Worm (Caenorhabditis elegans): Measurements from ENCODE around the gene blos-8.

ce11 chrX:15430983-15431382, at the start of gene blos-8:
- no peak for TF ChIP-seq ama-1 (optimal IDR thresholded peaks at IDR 0.05)
- no peak for TF ChIP-seq elt-3 (tag; optimal IDR thresholded peaks at IDR 0.05)
- TF ChIP-seq lin-39 (tag; optimal IDR thresholded peaks at IDR 0.05): no peak
- no peak for TF ChIP-seq fos-1 (tag; optimal IDR thresholded peaks at IDR 0.05)
- TF ChIP-seq nhr-12 (tag; optimal IDR thresholded peaks at IDR 0.05): no peak
- no peak for TF ChIP-seq nhr-6 (tag; optimal IDR thresholded peaks at IDR 0.05)
- no peak for TF ChIP-seq nhr-237 (tag; optimal IDR thresholded peaks at IDR 0.05)
- TF ChIP-seq lin-11 (tag; optimal IDR thresholded peaks at IDR 0.05): no peak
- TF ChIP-seq ceh-16 (tag; optimal IDR thresholded peaks at IDR 0.05): no peak
- TF ChIP-seq mab-5 (tag; optimal IDR thresholded peaks at IDR 0.05): no peak
- TF ChIP-seq nhr-10 (tag; optimal IDR thresholded peaks at IDR 0.05): no peak
- TF ChIP-seq sma-9 (GFP tag; optimal IDR thresholded peaks at IDR 0.05): no peak
- no peak for TF ChIP-seq sma-9 (tag; optimal IDR thresholded peaks at IDR 0.05)
- TF ChIP-seq nhr-21 (tag; optimal IDR thresholded peaks at IDR 0.05): no peak
